Fruit fly (Drosophila melanogaster): ENCODE data around the gene AP-2alpha.

The AP-2alpha gene

DNA sequence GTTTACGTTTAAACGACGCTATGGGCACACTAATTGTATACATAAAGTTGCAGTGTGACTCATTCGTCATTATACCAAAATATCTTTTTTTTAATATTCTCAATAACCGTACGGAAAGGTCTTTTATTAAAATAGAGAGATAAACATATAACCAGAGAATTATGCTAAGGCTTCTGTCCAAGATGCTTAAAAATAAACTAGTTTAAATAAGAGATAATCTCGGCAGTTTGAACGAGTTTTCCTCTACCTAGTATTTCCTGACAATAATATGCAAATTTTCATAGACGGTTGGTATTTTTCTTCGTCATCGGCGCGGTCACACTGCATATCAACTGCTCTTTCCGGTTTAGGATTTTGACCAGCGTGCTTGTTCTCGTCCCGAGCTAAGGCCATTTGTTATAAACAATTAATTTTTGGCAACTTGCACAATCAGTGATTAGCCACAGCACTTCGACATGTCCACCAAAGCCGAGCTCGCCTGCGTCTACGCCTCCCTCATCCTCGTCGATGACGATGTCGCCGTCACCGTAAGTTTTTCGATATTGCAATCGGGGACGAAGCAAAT is 5.1 kb upstream of the AP-2alpha start, which contains the start of the genes CG13690 and RpLP1:
CG13690 (minus strand) TSS at position 33 of the 565 bp plus-strand sequence.
RpLP1 (plus strand) TSS at position 333 of the 565 bp plus-strand sequence.
- TF ChIP-seq CG7101 (tag; optimal IDR thresholded peaks at IDR 0.05) (peak; percentile 86), toe (GFP tag; optimal IDR thresholded peaks at IDR 0.05) (peak; percentile 58), CG12768 (GFP tag; optimal IDR thresholded peaks at IDR 0.05) (peak; percentile 78), bab1 (GFP tag; optimal IDR thresholded peaks at IDR 0.05) (peak; percentile 87), cnc (optimal IDR thresholded peaks at IDR 0.05) (no peak), CG5204 (GFP tag; optimal IDR thresholded peaks at IDR 0.05) (no peak), tj (GFP tag; optimal IDR thresholded peaks at IDR 0.05) (peak; percentile 66), cic (GFP tag; optimal IDR thresholded peaks at IDR 0.05) (peak; percentile 68), kay (GFP tag; ENCODE audit: borderline replicate concordance) (peak; percentile 100), pad (GFP tag; optimal IDR thresholded peaks at IDR 0.05) (peak; percentile 67), Crg-1 (GFP tag; optimal IDR thresholded peaks at IDR 0.05) (peak; percentile 76), CG1620 (GFP tag; optimal IDR thresholded peaks at IDR 0.05) (peak; percentile 71), CG11617 (GFP tag; optimal IDR thresholded peaks at IDR 0.05) (peak; percentile 92), ovo (GFP tag; optimal IDR thresholded peaks at IDR 0.05) (peak; percentile 68), Clk (GFP tag; optimal IDR thresholded peaks at IDR 0.05) (peak; percentile 26), CG14711 (tag; optimal IDR thresholded peaks at IDR 0.05) (peak; percentile 67), CG33017 (tag; optimal IDR thresholded peaks at IDR 0.05) (peak; percentile 76), Mnt (GFP tag; optimal IDR thresholded peaks at IDR 0.05) (peak; percentile 83), Hr96 (GFP tag; optimal IDR thresholded peaks at IDR 0.05) (peak; percentile 87), CG7045 (GFP tag; optimal IDR thresholded peaks at IDR 0.05) (peak; percentile 83)

DNA sequence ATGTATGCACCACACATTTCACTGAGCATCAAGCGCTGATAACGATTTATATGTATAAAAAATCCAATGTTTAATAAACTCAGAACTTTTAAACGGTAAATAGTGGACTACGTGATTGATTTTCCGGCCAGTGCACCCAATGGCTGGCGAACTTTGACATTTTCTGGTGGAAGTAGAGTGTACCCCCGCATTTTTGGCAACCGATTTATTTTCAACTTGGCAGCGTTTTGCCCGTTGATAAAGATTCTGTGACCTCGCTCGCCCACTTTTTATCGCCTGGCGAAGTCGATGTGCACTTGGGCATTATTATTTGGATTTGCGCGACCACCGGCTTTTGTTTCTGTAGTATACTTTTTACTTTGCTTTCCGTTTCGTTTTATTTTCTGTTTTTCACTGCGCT is 683 bp downstream of the AP-2alpha start:
- TF ChIP-seq Crg-1 (GFP tag; optimal IDR thresholded peaks at IDR 0.05) = no peak
- no peak for TF ChIP-seq cnc (optimal IDR thresholded peaks at IDR 0.05)
- no peak for TF ChIP-seq Clk (GFP tag; optimal IDR thresholded peaks at IDR 0.05)
- no peak for TF ChIP-seq bab1 (GFP tag; optimal IDR thresholded peaks at IDR 0.05)
- no peak for TF ChIP-seq CG33017 (tag; optimal IDR thresholded peaks at IDR 0.05)
- no peak for TF ChIP-seq CG14711 (tag; optimal IDR thresholded peaks at IDR 0.05)
- no peak for TF ChIP-seq cic (GFP tag; optimal IDR thresholded peaks at IDR 0.05)
- no peak for TF ChIP-seq tj (GFP tag; optimal IDR thresholded peaks at IDR 0.05)
- TF ChIP-seq CG7045 (GFP tag; optimal IDR thresholded peaks at IDR 0.05) = no peak
- no peak for TF ChIP-seq toe (GFP tag; optimal IDR thresholded peaks at IDR 0.05)
- no peak for TF ChIP-seq pad (GFP tag; optimal IDR thresholded peaks at IDR 0.05)
- no peak for TF ChIP-seq CG1620 (GFP tag; optimal IDR thresholded peaks at IDR 0.05)
- TF ChIP-seq ovo (GFP tag; optimal IDR thresholded peaks at IDR 0.05) = no peak
- no peak for TF ChIP-seq Mnt (GFP tag; optimal IDR thresholded peaks at IDR 0.05)
- TF ChIP-seq CG5204 (GFP tag; optimal IDR thresholded peaks at IDR 0.05) = no peak
- no peak for TF ChIP-seq CG11617 (GFP tag; optimal IDR thresholded peaks at IDR 0.05)
- TF ChIP-seq Hr96 (GFP tag; optimal IDR thresholded peaks at IDR 0.05) = no peak
- TF ChIP-seq CG7101 (tag; optimal IDR thresholded peaks at IDR 0.05) = no peak
- TF ChIP-seq kay (GFP tag; ENCODE audit: borderline replicate concordance) = no peak
- no peak for TF ChIP-seq CG12768 (GFP tag; optimal IDR thresholded peaks at IDR 0.05)

DNA sequence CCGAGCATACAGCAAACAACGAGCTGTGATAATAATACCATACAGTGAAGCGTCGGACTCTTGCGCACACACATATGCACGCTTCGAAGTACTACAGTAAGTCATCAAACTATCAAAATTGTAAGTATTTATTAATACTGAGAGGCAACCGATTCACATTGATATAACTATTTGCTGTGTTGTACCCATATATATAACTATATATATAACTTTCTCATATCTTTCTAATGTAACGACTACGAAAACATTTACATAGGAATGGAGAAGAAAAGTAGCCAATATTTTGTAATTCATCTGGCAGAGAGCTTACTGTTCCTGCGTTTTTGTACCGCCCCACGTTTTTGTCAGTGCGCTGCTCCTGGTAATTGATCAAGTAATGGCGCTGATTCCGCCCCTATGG is 1.6 kb downstream of the AP-2alpha start:
- TF ChIP-seq CG11617 (GFP tag; optimal IDR thresholded peaks at IDR 0.05) = no peak
- TF ChIP-seq CG7101 (tag; optimal IDR thresholded peaks at IDR 0.05) = peak; percentile 27
- peak; percentile 16 for TF ChIP-seq CG7045 (GFP tag; optimal IDR thresholded peaks at IDR 0.05)
- no peak for TF ChIP-seq CG12768 (GFP tag; optimal IDR thresholded peaks at IDR 0.05)
- no peak for TF ChIP-seq tj (GFP tag; optimal IDR thresholded peaks at IDR 0.05)
- peak; percentile 18 for TF ChIP-seq CG14711 (tag; optimal IDR thresholded peaks at IDR 0.05)

DNA sequence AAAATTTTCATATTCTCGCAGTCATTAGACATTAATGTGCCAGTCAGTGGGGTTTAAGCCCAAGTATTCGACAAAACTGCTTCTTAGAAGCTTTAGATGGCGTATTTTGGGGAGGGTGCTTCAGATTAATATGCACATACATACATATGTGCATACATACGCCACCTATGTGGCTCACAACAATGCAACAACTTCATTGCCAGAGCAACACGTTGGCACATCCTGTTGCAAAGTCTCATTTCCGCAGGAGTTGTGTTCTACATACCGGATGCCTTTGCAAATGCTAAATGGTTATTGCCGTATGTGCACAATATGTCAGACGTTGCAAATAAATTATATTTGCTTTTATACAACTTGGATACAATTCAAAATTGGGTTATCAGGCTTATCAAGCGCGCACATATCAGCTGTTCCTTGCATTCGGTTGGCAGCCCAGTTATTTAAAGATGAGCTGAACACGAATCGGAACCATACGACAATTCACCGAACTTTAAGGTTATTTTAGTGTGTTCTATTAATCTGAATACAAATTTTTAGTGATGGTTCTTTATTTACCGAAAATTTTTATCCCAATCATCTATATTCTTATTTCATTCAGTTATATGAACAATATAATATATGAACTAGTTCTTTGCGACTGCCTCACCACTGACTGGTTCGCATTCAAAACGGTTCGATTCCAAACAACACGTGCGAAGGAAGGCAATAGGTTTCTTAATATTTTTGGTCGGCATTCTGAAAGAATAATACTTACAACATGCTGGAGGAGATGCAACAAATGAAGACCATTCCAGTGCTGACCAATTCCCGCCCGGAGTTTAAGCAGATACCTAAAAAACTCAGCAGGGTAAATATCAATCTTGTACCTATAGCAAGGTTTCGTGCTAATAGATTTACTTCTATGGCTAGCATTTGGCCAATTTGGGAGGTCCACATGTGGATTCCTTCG is 10.7 kb downstream of the AP-2alpha start, which contains the start of gene Polr1B:
Polr1B (plus strand) TSS at position 659 of the 949 bp plus-strand sequence.
- TF ChIP-seq CG7045 (GFP tag; optimal IDR thresholded peaks at IDR 0.05) (no peak), cnc (optimal IDR thresholded peaks at IDR 0.05) (no peak), CG7101 (tag; optimal IDR thresholded peaks at IDR 0.05) (no peak), bab1 (GFP tag; optimal IDR thresholded peaks at IDR 0.05) (peak; percentile 51), CG11617 (GFP tag; optimal IDR thresholded peaks at IDR 0.05) (peak; percentile 33), CG14711 (tag; optimal IDR thresholded peaks at IDR 0.05) (peak; percentile 29), CG12768 (GFP tag; optimal IDR thresholded peaks at IDR 0.05) (no peak), CG1620 (GFP tag; optimal IDR thresholded peaks at IDR 0.05) (no peak), cic (GFP tag; optimal IDR thresholded peaks at IDR 0.05) (no peak), CG5204 (GFP tag; optimal IDR thresholded peaks at IDR 0.05) (peak; percentile 28), pad (GFP tag; optimal IDR thresholded peaks at IDR 0.05) (no peak), Mnt (GFP tag; optimal IDR thresholded peaks at IDR 0.05) (peak; percentile 96), CG33017 (tag; optimal IDR thresholded peaks at IDR 0.05) (no peak)

DNA sequence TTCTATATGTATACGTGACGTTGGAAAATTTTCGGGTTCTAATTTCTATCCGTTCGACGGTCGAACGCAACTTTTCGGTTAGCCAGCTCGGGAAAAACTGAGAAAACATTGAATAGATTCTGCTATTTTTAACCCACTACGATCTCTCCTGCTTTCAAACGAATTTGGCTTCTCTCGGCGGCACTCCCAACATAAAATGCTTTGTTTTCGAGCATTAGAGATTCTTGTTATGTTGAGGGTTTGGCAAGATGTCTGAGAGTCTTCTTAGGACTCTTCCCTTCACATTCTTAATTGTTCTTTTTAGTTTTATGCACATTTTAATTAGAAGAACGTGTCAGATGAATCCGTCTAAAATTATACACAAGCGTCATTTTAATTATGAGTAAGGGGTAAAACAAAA is 12.5 kb downstream of the AP-2alpha start, which contains the start of gene CG4213:
CG4213 (minus strand) TSS at position 101 of the 400 bp plus-strand sequence.
- no peak for TF ChIP-seq CG12768 (GFP tag; optimal IDR thresholded peaks at IDR 0.05)
- no peak for TF ChIP-seq CG14711 (tag; optimal IDR thresholded peaks at IDR 0.05)
- no peak for TF ChIP-seq CG11617 (GFP tag; optimal IDR thresholded peaks at IDR 0.05)
- no peak for TF ChIP-seq CG1620 (GFP tag; optimal IDR thresholded peaks at IDR 0.05)
- no peak for TF ChIP-seq Crg-1 (GFP tag; optimal IDR thresholded peaks at IDR 0.05)
- TF ChIP-seq CG5204 (GFP tag; optimal IDR thresholded peaks at IDR 0.05) = no peak
- TF ChIP-seq Mnt (GFP tag; optimal IDR thresholded peaks at IDR 0.05) = no peak
- TF ChIP-seq ovo (GFP tag; optimal IDR thresholded peaks at IDR 0.05) = no peak
- TF ChIP-seq toe (GFP tag; optimal IDR thresholded peaks at IDR 0.05) = no peak
- no peak for TF ChIP-seq cnc (optimal IDR thresholded peaks at IDR 0.05)
- TF ChIP-seq CG33017 (tag; optimal IDR thresholded peaks at IDR 0.05) = no peak
- TF ChIP-seq Hr96 (GFP tag; optimal IDR thresholded peaks at IDR 0.05) = no peak
- TF ChIP-seq Clk (GFP tag; optimal IDR thresholded peaks at IDR 0.05) = no peak
- TF ChIP-seq kay (GFP tag; ENCODE audit: borderline replicate concordance) = no peak
- TF ChIP-seq bab1 (GFP tag; optimal IDR thresholded peaks at IDR 0.05) = no peak
- TF ChIP-seq tj (GFP tag; optimal IDR thresholded peaks at IDR 0.05) = no peak
- TF ChIP-seq CG7045 (GFP tag; optimal IDR thresholded peaks at IDR 0.05) = no peak
